Fruit fly (Drosophila melanogaster) Kc167 (cell line): ENCODE data around the gene CG15431.

Experiments used
- Myc ChIP-seq: fragments of >200 bp; optimal IDR thresholded peaks from 2 replicates; lab custom pipeline; 2017; ENCODE audit warnings: missing external identifiers
- Sin3A ChIP-seq: fragments of >200 bp; optimal IDR thresholded peaks from 2 replicates; lab custom pipeline; 2018; ENCODE audit warnings: missing external identifiers
- insv ChIP-seq: fragments of >200 bp; optimal IDR thresholded peaks from 3 replicates; lab custom pipeline; 2018; ENCODE audit warnings: missing external identifiers
- psq ChIP-seq: fragments of >200 bp; optimal IDR thresholded peaks from 2 replicates; lab custom pipeline; 2017; ENCODE audit warnings: missing external identifiers
- ttk ChIP-seq: sonication (Bioruptor generic); optimal IDR thresholded peaks from 2 replicates; lab custom pipeline; 2017; ENCODE audit warnings: missing external identifiers

- no peak for TF ChIP-seq Myc (lab: Kevin White, UChicago)
- no peak for TF ChIP-seq Sin3A (lab: Kevin White, UChicago)
- TF ChIP-seq psq (lab: Kevin White, UChicago) = no peak
- no peak for TF ChIP-seq ttk (lab: Kevin White, UChicago)
- no peak for TF ChIP-seq insv (lab: Kevin White, UChicago)
Observed at dm6 chr2L:4389405-4390115, 51.5 kb downstream of the CG15431 start.
